Worm (Caenorhabditis elegans): ENCODE data around the gene K06A9.2.

DNA sequence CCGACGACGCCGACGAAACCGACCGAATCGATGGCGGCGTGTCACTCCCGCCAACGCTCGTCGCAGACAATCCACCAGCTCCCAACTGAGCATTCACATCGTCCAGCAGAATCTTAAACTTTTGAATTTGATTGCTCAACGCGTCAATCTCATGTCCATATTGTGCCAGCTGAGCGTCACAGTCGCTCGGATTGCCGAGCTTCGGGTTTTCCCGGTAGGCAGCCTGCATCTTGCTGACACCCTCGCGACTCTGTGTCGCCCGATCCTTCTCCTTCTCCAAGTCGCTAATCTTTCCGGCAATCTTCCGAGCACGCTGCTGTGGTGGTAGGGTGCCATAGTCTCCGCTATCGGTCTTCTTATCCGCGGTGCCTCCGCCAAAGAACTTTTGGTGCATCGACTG is 23.9 kb upstream of the K06A9.2 start:
- TF ChIP-seq him-1 (tag; optimal IDR thresholded peaks at IDR 0.05) (no peak), dao-5 (tag; optimal IDR thresholded peaks at IDR 0.05) (no peak)
